Worm (Caenorhabditis elegans) whole organism, L2 larva: ENCODE data around the gene F47B8.3.

Experiments used
- C34F6.9 ChIP-seq: fragments of 150-350 bp; optimal IDR thresholded peaks from 2 replicates; lab custom pipeline; 2014; ENCODE audit warnings: missing biosample characterization, missing genetic modification characterization
- Y55F3AM.14 ChIP-seq: fragments of 200-800 bp; sonication (Bioruptor generic); optimal IDR thresholded peaks from 2 replicates; lab custom pipeline; 2018; ENCODE audit warnings: mild to moderate bottlenecking, missing genetic modification characterization, missing compliant biosample characterization
- alr-1 ChIP-seq: fragments of 150-350 bp; optimal IDR thresholded peaks from 2 replicates; lab custom pipeline; 2014; ENCODE audit warnings: missing biosample characterization, missing genetic modification characterization
- aly-2 ChIP-seq: fragments of 150-350 bp; optimal IDR thresholded peaks from 2 replicates; lab custom pipeline; 2014; ENCODE audit warnings: missing biosample characterization, missing genetic modification characterization
- blmp-1 ChIP-seq: sonication (generic microtip); optimal IDR thresholded peaks from 2 replicates; lab custom pipeline; 2017; ENCODE audit warnings: missing genetic modification characterization, mild to moderate bottlenecking, missing compliant biosample characterization, antibody characterized with exemption, moderate library complexity; ENCODE audit not compliant: insufficient read depth
- ceh-16 ChIP-seq: fragments of 150-350 bp; optimal IDR thresholded peaks from 2 replicates; lab custom pipeline; 2014; ENCODE audit warnings: missing biosample characterization, missing genetic modification characterization
- dmd-4 ChIP-seq: sonication (generic microtip); optimal IDR thresholded peaks from 2 replicates; lab custom pipeline; 2017; ENCODE audit warnings: missing biosample characterization, missing genetic modification characterization
- egl-27 ChIP-seq: sonication (generic microtip); optimal IDR thresholded peaks from 3 replicates; lab custom pipeline; 2017; ENCODE audit warnings: missing biosample characterization, missing genetic modification reagents, missing genetic modification characterization
- elt-1 ChIP-seq: fragments of 150-350 bp; optimal IDR thresholded peaks from 2 replicates; lab custom pipeline; 2014; ENCODE audit warnings: missing biosample characterization, missing genetic modification characterization
- fos-1 ChIP-seq: fragments of 150-350 bp; optimal IDR thresholded peaks from 2 replicates; lab custom pipeline; 2014; ENCODE audit warnings: missing biosample characterization, missing genetic modification characterization
- gmeb-1 ChIP-seq: fragments of 150-350 bp; optimal IDR thresholded peaks from 2 replicates; lab custom pipeline; 2014; ENCODE audit warnings: missing biosample characterization, missing genetic modification characterization
- lsy-2 ChIP-seq, 2 experiments: fragments of 150-350 bp in 1 of 2; sonication (generic microtip) in 1 of 2; optimal IDR thresholded peaks; 2 replicates each; lab custom pipeline; 2014 to 2017; ENCODE audit warnings: missing biosample characterization in 2 of 2, missing genetic modification characterization in 2 of 2
- mab-5 ChIP-seq: fragments of 150-350 bp; optimal IDR thresholded peaks from 2 replicates; lab custom pipeline; 2014; ENCODE audit warnings: missing biosample characterization, missing genetic modification characterization
- mbf-1 ChIP-seq: sonication (generic microtip); optimal IDR thresholded peaks from 2 replicates; lab custom pipeline; 2017; ENCODE audit warnings: missing biosample characterization, missing genetic modification characterization
- mdl-1 ChIP-seq, 2 experiments: fragments of 150-350 bp in 1 of 2; sonication (generic microtip) in 1 of 2; optimal IDR thresholded peaks; 2 replicates each; lab custom pipeline; 2017; ENCODE audit warnings: missing biosample characterization in 2 of 2, missing genetic modification characterization in 2 of 2
- nhr-10 ChIP-seq: sonication (generic microtip); optimal IDR thresholded peaks from 2 replicates; lab custom pipeline; 2017; ENCODE audit warnings: missing biosample characterization, missing genetic modification characterization
- nhr-11 ChIP-seq: fragments of 150-350 bp; optimal IDR thresholded peaks from 2 replicates; lab custom pipeline; 2014; ENCODE audit warnings: missing biosample characterization, missing genetic modification characterization
- nhr-129 ChIP-seq: fragments of 150-350 bp; optimal IDR thresholded peaks from 2 replicates; lab custom pipeline; 2014; ENCODE audit warnings: missing biosample characterization, missing genetic modification characterization
- nhr-21 ChIP-seq: fragments of 150-350 bp; optimal IDR thresholded peaks from 2 replicates; lab custom pipeline; 2014; ENCODE audit warnings: missing biosample characterization, missing genetic modification characterization
- nhr-23 ChIP-seq: fragments of 150-350 bp; optimal IDR thresholded peaks from 2 replicates; lab custom pipeline; 2014; ENCODE audit warnings: missing biosample characterization, missing genetic modification reagents, missing genetic modification characterization
- nhr-77 ChIP-seq: fragments of 150-350 bp; optimal IDR thresholded peaks from 2 replicates; lab custom pipeline; 2014; ENCODE audit warnings: missing biosample characterization, missing genetic modification characterization
- peb-1 ChIP-seq: fragments of 150-350 bp; optimal IDR thresholded peaks from 2 replicates; lab custom pipeline; 2014; ENCODE audit warnings: missing biosample characterization, missing genetic modification characterization
- sem-4 ChIP-seq: fragments of 150-350 bp; optimal IDR thresholded peaks from 2 replicates; lab custom pipeline; 2014; ENCODE audit warnings: missing biosample characterization, missing genetic modification reagents, missing genetic modification characterization
- skn-1 ChIP-seq: sonication (generic microtip); optimal IDR thresholded peaks from 2 replicates; lab custom pipeline; 2017; ENCODE audit warnings: missing biosample characterization, missing genetic modification characterization
- unc-55 ChIP-seq: fragments of 150-350 bp; sonication (generic microtip); optimal IDR thresholded peaks from 3 replicates; lab custom pipeline; 2014; ENCODE audit warnings: missing biosample characterization, missing genetic modification reagents, missing genetic modification characterization
- zag-1 ChIP-seq: fragments of 150-350 bp; optimal IDR thresholded peaks from 2 replicates; lab custom pipeline; 2014; ENCODE audit warnings: missing biosample characterization, missing genetic modification characterization
- ztf-11 ChIP-seq: sonication (generic microtip); optimal IDR thresholded peaks from 2 replicates; lab custom pipeline; 2017; ENCODE audit warnings: missing biosample characterization, missing genetic modification characterization

F47B8.3 gene

DNA sequence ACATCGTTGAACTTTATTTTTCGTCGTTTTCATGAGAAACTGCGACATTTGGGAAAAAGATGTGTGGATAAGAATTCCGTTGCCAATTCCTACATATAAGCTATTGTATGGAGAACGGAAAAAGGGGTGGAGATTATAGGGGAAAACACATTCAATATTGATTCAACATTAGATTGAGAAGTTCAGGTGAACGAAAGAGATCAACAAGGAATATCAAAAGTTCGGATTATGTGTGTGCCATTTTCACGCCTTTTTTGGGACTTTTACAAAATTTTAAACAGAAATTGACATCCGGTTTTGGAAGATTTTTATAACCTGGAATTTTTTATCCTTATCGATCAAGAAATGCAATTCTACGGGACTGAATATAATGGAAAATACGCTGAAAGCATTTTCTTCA is 5.0 kb upstream of the F47B8.3 start, which contains the start of gene F47B8.5:
F47B8.5 (minus strand) TSS at position 101 of the 400 bp plus-strand sequence.
- TF ChIP-seq nhr-23 (tag; lab: Kevin White, UChicago) = no peak
- TF ChIP-seq, all 48 proteins: peak for 0

- TF ChIP-seq peb-1 (no peak), fos-1 (peak; percentile 26), nhr-11 (tag; lab: Kevin White, UChicago) (no peak), alr-1 (tag; lab: Kevin White, UChicago) (no peak), aly-2 (tag; lab: Kevin White, UChicago) (no peak)
- TF ChIP-seq, all 48 proteins: peak for 1
Observed at ce11 chrV:14324502-14325467, 2.0 kb upstream of the F47B8.3 start, which contains the start of the genes F47B8.4 and F47B8.18. Gene F47B8.4 (minus strand): TSS chrV:14324673. Gene F47B8.18 (minus strand): TSS chrV:14325464.

- TF ChIP-seq ceh-16 (tag; lab: Kevin White, UChicago) (no peak), Y55F3AM.14 (GFP tag; lab: Kevin White, UChicago) (peak; percentile 11)
- TF ChIP-seq, all 48 proteins: peak for 1
Observed at ce11 chrV:14320730-14321319, 2.0 kb downstream of the F47B8.3 start.

DNA sequence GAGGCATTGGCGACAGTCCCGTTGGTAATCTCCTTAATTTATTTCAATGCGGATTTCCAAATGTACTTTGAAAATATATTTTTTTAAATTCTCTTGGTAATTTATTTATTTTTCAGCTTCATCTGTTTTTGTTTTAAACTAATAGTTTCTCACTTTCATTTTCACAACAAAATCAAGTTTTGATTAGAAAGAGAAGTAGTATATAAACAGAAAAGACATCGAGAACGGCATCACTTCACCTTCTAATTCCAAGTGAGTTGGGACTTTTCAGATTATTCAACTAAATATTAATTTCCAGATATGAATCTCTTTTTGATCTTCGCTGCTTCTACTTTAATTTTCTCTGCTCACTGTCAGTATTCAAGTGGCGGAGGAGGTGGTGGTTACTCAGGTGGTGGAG is 2.6 kb downstream of the F47B8.3 start, which contains the start of gene F47B8.14:
F47B8.14 (plus strand) TSS at position 301 of the 400 bp plus-strand sequence.
- TF ChIP-seq elt-1 (tag; lab: Kevin White, UChicago) (no peak), nhr-129 (tag; lab: Kevin White, UChicago) (no peak), zag-1 (tag; lab: Kevin White, UChicago) (no peak), nhr-10 (tag; lab: Kevin White, UChicago) (no peak), mdl-1 (tag; optimal IDR thresholded peaks at IDR 0.05; lab: Kevin White, UChicago) (no peak), gmeb-1 (tag; lab: Kevin White, UChicago) (no peak), skn-1 (tag; lab: Kevin White, UChicago) (no peak), mab-5 (tag; lab: Kevin White, UChicago) (no peak), dmd-4 (tag; lab: Kevin White, UChicago) (no peak), mbf-1 (tag; lab: Kevin White, UChicago) (no peak), ztf-11 (tag; lab: Kevin White, UChicago) (no peak), unc-55 (GFP tag; lab: Kevin White, UChicago) (no peak)
- TF ChIP-seq, all 48 proteins: peak for 0

DNA sequence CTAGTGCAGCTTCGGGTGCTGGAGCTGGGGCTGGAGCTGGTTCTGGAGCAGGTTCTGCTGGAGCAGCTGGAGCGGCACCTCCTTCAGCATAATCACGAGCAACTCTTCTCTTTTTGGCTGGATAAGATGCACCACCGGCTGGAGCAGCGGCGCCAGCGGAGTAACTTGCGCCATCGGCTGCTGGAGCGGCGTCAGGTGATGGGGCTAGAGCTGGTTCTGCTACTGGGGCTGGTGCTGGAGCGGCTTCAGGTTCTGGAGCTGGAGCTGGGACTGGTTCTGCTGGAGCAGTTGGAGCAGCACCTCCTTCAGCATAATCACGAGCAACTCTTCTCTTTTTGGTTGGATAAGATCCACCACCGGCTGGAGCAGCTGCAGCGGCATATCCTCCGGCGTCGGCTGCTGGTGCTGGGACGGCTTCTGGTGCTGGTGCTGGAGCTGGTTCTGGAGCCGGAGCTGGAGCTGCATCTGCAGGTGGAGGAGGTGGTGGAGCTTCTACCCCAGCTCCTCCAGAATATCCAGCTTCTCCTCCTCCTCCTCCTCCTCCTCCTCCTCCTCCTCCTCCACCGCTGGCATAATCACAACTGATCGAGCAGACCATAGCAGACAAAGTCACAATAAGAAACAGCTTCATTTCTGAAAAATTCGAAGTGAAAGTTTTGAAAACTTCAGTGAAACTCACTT is 3.6 kb downstream of the F47B8.3 start, which contains the start of gene F47B8.13:
F47B8.13 (minus strand) TSS at position 631 of the 681 bp plus-strand sequence.
- TF ChIP-seq lsy-2 (tag; optimal IDR thresholded peaks at IDR 0.05; lab: Kevin White, UChicago) (no peak), C34F6.9 (tag; lab: Kevin White, UChicago) (no peak)

DNA sequence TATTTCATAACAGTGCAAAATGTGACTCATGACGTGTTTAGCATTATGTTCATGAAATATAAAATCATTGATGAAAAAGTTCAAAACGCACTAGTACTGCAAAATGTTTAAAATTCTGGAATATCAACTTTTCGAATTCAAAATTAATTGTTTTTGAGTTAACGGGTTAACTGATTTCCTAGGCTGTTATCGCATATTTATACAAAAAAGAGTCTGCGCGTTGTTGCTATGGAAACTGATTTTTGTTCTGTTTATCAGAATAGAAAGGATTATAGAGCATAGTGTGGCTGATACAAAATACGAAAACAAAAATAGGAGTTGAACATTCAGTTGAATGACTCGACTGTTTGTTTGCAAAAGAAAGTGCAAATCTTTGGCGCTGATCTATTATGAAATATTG is 5.2 kb downstream of the F47B8.3 start:
- TF ChIP-seq nhr-21 (tag; lab: Kevin White, UChicago) (no peak), blmp-1 (tag; lab: Kevin White, UChicago) (no peak), sem-4 (tag; lab: Kevin White, UChicago) (no peak), ztf-11 (tag; lab: Kevin White, UChicago) (no peak), nhr-77 (no peak)

- TF ChIP-seq egl-27 (no peak), C34F6.9 (tag; lab: Kevin White, UChicago) (peak; percentile 7), nhr-21 (tag; lab: Kevin White, UChicago) (no peak), unc-55 (GFP tag; lab: Kevin White, UChicago) (peak; percentile 19), nhr-129 (tag; lab: Kevin White, UChicago) (peak; percentile 40), ztf-11 (tag; lab: Kevin White, UChicago) (no peak)
- TF ChIP-seq, all 48 proteins: peak for 3
Observed at ce11 chrV:14317204-14317603, 5.6 kb downstream of the F47B8.3 start.
